Worm (Caenorhabditis elegans) whole organism, midembryonic: ENCODE measurements around the gene cyp-13B1.

Experiments
- T22C8.4 ChIP-seq: fragments of 200-800 bp; sonication (Bioruptor generic); IDR thresholded peaks from 2 replicates; pipeline ENCODE4 v1.3.6; 2022; ENCODE audit warnings: missing genetic modification characterization, missing compliant biosample characterization
- flt-1 ChIP-seq: fragments of 200-800 bp; sonication (Bioruptor generic); IDR thresholded peaks from 2 replicates; pipeline ENCODE4 v1.3.6; 2022; ENCODE audit warnings: missing genetic modification characterization, missing compliant biosample characterization
- med-1 ChIP-seq: sonication (generic microtip); optimal IDR thresholded peaks from 2 replicates; lab custom pipeline; 2017; ENCODE audit warnings: missing genetic modification characterization, mild to moderate bottlenecking, missing compliant biosample characterization, antibody characterized with exemption, missing genetic modification reagents; ENCODE audit not compliant: insufficient read depth
- ref-1 ChIP-seq: fragments of 200-800 bp; sonication (Bioruptor generic); conservative IDR thresholded peaks from 2 replicates; pipeline ENCODE4 v1.3.6; 2022; ENCODE audit warnings: missing genetic modification reagents, missing genetic modification characterization, missing compliant biosample characterization
- tab-1 ChIP-seq: fragments of 200-800 bp; sonication (Bioruptor generic); IDR thresholded peaks from 2 replicates; pipeline ENCODE4 v1.3.6; 2022; ENCODE audit warnings: missing genetic modification characterization, missing compliant biosample characterization

DNA sequence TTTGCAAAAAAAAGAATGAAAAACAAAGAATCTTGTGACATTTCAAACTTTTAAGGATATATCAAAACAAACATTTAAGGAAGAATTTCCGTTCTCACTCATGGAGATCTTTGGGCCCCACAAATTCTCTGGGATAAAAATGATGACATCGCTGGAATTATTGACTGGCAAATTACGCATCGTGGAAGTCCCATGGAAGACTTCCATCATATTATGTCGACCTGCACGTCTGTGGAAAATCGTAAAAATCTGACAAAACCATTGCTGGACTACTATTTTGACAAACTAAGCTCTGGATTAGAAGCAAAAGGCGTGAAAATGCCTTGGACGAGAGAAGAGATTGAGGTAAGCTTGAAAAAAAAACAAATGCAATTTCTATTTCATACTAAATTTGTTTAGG lies 8.0 kb upstream of the cyp-13B1 start:
- TF ChIP-seq T22C8.4 (GFP tag; lab: Robert Waterston, UW) (no peak), ref-1 (no peak), flt-1 (no peak), med-1 (no peak), tab-1 (GFP tag; lab: Robert Waterston, UW) (no peak)
